Worm (Caenorhabditis elegans): ENCODE results near the gene srh-76.

- TF ChIP-seq ref-1 (GFP tag; conservative IDR thresholded peaks at IDR 0.05) (no peak), klf-2 (GFP tag; conservative IDR thresholded peaks at IDR 0.05) (no peak), flt-1 (GFP tag; IDR thresholded peaks at IDR 0.05) (no peak), med-1 (GFP tag; optimal IDR thresholded peaks at IDR 0.05; ENCODE audit: insufficient read depth) (no peak)
These were observed 10.7 kb upstream of the srh-76 start for ce11 chrV:5822968-5823367.
